Worm (Caenorhabditis elegans) whole organism, mixed stage, embryonic: ENCODE data around the gene srh-297.
"Not testable (repeated sequence)": the region's sequence is repeated elsewhere in the genome, so short reads cannot be mapped to it uniquely, and the experiment has no call there.

Experiments
- M03D4.4 ChIP-seq: sonication (generic microtip); optimal IDR thresholded peaks from 2 replicates; lab custom pipeline; 2017; ENCODE audit warnings: mild to moderate bottlenecking, missing genetic modification characterization, missing compliant biosample characterization
- ceh-39 ChIP-seq: fragments of 150-350 bp; optimal IDR thresholded peaks from 2 replicates; lab custom pipeline; 2014; ENCODE audit warnings: missing biosample characterization, missing genetic modification characterization
- ceh-43 ChIP-seq: fragments of 200-800 bp; sonication (Bioruptor generic); optimal IDR thresholded peaks from 2 replicates; lab custom pipeline; 2018; ENCODE audit warnings: mild to moderate bottlenecking, missing genetic modification characterization, moderate library complexity, missing compliant biosample characterization
- ceh-83 ChIP-seq: fragments of 200-800 bp; sonication (Bioruptor generic); optimal IDR thresholded peaks from 2 replicates; lab custom pipeline; 2018; ENCODE audit warnings: mild to moderate bottlenecking, missing genetic modification characterization, missing compliant biosample characterization
- ces-1 ChIP-seq: fragments of 150-350 bp; optimal IDR thresholded peaks from 2 replicates; lab custom pipeline; 2014; ENCODE audit warnings: missing biosample characterization, missing genetic modification reagents, missing genetic modification characterization
- cnd-1 ChIP-seq: fragments of 200-800 bp; sonication (Bioruptor generic); optimal IDR thresholded peaks from 2 replicates; lab custom pipeline; 2018; ENCODE audit warnings: mild to moderate bottlenecking, missing genetic modification characterization, missing compliant biosample characterization
- drap-1 ChIP-seq: fragments of 200-800 bp; sonication (Bioruptor generic); optimal IDR thresholded peaks from 3 replicates; lab custom pipeline; 2018; ENCODE audit warnings: mild to moderate bottlenecking, missing genetic modification characterization, missing compliant biosample characterization
- elt-1 ChIP-seq: sonication (generic microtip); optimal IDR thresholded peaks from 2 replicates; lab custom pipeline; 2017; ENCODE audit warnings: missing genetic modification characterization, mild to moderate bottlenecking, missing compliant biosample characterization, antibody characterized with exemption, moderate library complexity, borderline replicate concordance; ENCODE audit not compliant: insufficient read depth
- elt-3 ChIP-seq: fragments of 150-350 bp; optimal IDR thresholded peaks from 2 replicates; lab custom pipeline; 2014; ENCODE audit warnings: missing biosample characterization, missing genetic modification characterization
- flh-1 ChIP-seq: fragments of 200-800 bp; sonication (Bioruptor generic); optimal IDR thresholded peaks from 2 replicates; lab custom pipeline; 2018; ENCODE audit warnings: mild to moderate bottlenecking, missing genetic modification characterization, moderate library complexity, missing compliant biosample characterization
- ham-2 ChIP-seq: fragments of 200-800 bp; sonication (Bioruptor generic); optimal IDR thresholded peaks from 2 replicates; lab custom pipeline; 2018; ENCODE audit warnings: mild to moderate bottlenecking, missing genetic modification characterization, missing compliant biosample characterization
- hlh-1 ChIP-seq: fragments of 150-350 bp; optimal IDR thresholded peaks from 2 replicates; lab custom pipeline; 2014; ENCODE audit warnings: missing biosample characterization, missing genetic modification reagents, missing genetic modification characterization
- lin-32 ChIP-seq: fragments of 200-800 bp; sonication (Bioruptor generic); optimal IDR thresholded peaks from 2 replicates; lab custom pipeline; 2018; ENCODE audit warnings: mild to moderate bottlenecking, missing genetic modification characterization, missing compliant biosample characterization
- mab-5 ChIP-seq: fragments of 150-350 bp; optimal IDR thresholded peaks from 2 replicates; lab custom pipeline; 2014; ENCODE audit warnings: missing biosample characterization, missing genetic modification characterization
- mep-1 ChIP-seq: fragments of 150-350 bp; optimal IDR thresholded peaks from 2 replicates; lab custom pipeline; 2017; ENCODE audit warnings: missing biosample characterization, missing genetic modification reagents, missing genetic modification characterization, inconsistent platforms
- nhr-12 ChIP-seq: fragments of 150-350 bp; optimal IDR thresholded peaks from 2 replicates; lab custom pipeline; 2014; ENCODE audit warnings: missing biosample characterization, missing genetic modification characterization
- nhr-2 ChIP-seq: fragments of 150-350 bp; optimal IDR thresholded peaks from 2 replicates; lab custom pipeline; 2014; ENCODE audit warnings: missing biosample characterization, missing genetic modification characterization
- nhr-237 ChIP-seq: fragments of 150-350 bp; optimal IDR thresholded peaks from 2 replicates; lab custom pipeline; 2014; ENCODE audit warnings: missing biosample characterization, missing genetic modification characterization
- nhr-28 ChIP-seq: fragments of 150-350 bp; optimal IDR thresholded peaks from 2 replicates; lab custom pipeline; 2014; ENCODE audit warnings: missing biosample characterization, missing genetic modification characterization
- nhr-76 ChIP-seq: sonication (generic microtip); optimal IDR thresholded peaks from 2 replicates; lab custom pipeline; 2017; ENCODE audit warnings: missing biosample characterization, missing genetic modification characterization
- pha-4 ChIP-seq: fragments of 150-350 bp; optimal IDR thresholded peaks from 2 replicates; lab custom pipeline; 2018; ENCODE audit warnings: missing biosample characterization, missing genetic modification reagents, missing genetic modification characterization
- sem-2 ChIP-seq: fragments of 200-800 bp; sonication (Bioruptor generic); optimal IDR thresholded peaks from 2 replicates; lab custom pipeline; 2018; ENCODE audit warnings: mild to moderate bottlenecking, missing genetic modification characterization, missing compliant biosample characterization
- snpc-4 ChIP-seq: fragments of 150-350 bp; optimal IDR thresholded peaks from 2 replicates; lab custom pipeline; 2014; ENCODE audit warnings: missing biosample characterization, missing genetic modification characterization
- sptf-1 ChIP-seq: sonication (generic microtip); optimal IDR thresholded peaks from 2 replicates; lab custom pipeline; 2017; ENCODE audit warnings: mild to moderate bottlenecking, missing genetic modification characterization, moderate library complexity, missing compliant biosample characterization
- unc-120 ChIP-seq: sonication (generic microtip); optimal IDR thresholded peaks from 2 replicates; lab custom pipeline; 2017; ENCODE audit warnings: missing genetic modification characterization, missing compliant biosample characterization; ENCODE audit not compliant: poor library complexity, severe bottlenecking
- unc-62 ChIP-seq: fragments of 150-350 bp; optimal IDR thresholded peaks from 2 replicates; lab custom pipeline; 2014; ENCODE audit warnings: missing biosample characterization, missing genetic modification reagents, missing genetic modification characterization
- ztf-11 ChIP-seq: fragments of 150-350 bp; optimal IDR thresholded peaks from 2 replicates; lab custom pipeline; 2014; ENCODE audit warnings: missing biosample characterization, missing genetic modification characterization

srh-297 gene

DNA sequence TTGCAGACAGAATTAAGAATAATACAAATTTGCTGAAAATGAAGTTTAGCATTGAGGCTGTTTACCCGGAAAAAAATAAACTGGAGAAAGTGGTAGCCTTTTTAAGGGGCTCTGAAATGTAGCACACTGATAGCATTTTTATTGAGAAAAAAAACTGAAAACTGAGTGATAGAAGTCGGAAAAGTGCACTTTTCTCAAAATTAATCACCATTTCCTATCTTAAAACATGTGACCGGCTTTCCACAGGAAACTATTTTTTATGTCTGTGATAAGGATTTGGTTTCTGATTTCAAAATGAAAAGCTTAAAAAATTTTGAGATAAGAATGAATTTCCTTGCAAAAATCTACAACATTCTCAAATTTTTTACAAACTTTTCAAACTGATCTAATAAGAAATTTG lies 9.6 kb downstream of the srh-297 start, which contains the start of gene ZC239.22:
Gene ZC239.22 (minus strand): TSS at position 101 of the 400 bp plus-strand sequence.
- TF ChIP-seq ham-2 (GFP tag; lab: Kevin White, UChicago) (no peak), snpc-4 (no peak), nhr-28 (tag; lab: Kevin White, UChicago) (no peak), sptf-1 (tag; lab: Kevin White, UChicago) (no peak), hlh-1 (tag; lab: Kevin White, UChicago) (no peak), M03D4.4 (tag; lab: Kevin White, UChicago) (no peak), ces-1 (GFP tag; lab: Kevin White, UChicago) (no peak), nhr-2 (tag; lab: Kevin White, UChicago) (no peak), ceh-39 (tag; lab: Kevin White, UChicago) (no peak), cnd-1 (tag; lab: Kevin White, UChicago) (no peak), unc-62 (GFP tag; lab: Kevin White, UChicago) (no peak), pha-4 (tag; lab: Kevin White, UChicago) (no peak), nhr-12 (tag; lab: Kevin White, UChicago) (no peak), drap-1 (GFP tag; lab: Kevin White, UChicago) (no peak), nhr-76 (tag; lab: Kevin White, UChicago) (no peak), flh-1 (GFP tag; lab: Kevin White, UChicago) (no peak), lin-32 (GFP tag; lab: Kevin White, UChicago) (no peak)

DNA sequence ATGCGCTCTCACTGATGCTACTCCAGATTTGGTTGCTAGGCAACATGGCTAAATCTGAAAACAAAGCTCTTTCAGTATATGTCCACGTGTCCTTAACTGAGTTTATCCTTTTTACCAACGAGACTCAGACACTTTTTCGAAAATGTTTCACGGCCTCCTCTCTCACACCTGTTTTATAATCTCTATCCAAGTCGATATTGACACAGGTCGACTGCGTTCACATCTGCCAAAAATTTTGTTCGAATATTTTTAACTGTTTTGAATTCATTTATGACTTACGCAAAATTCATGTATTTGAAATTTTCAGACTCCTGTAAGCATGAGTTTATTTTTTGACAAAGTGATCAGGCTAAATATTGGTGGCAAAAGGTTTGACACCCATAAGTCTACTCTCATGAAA lies 14.6 kb downstream of the srh-297 start, which contains the start of gene ZC239.3:
Gene ZC239.3 (plus strand): TSS at position 301 of the 400 bp plus-strand sequence.
- TF ChIP-seq nhr-28 (tag; lab: Kevin White, UChicago); ham-2 (GFP tag; lab: Kevin White, UChicago); mep-1 (tag; lab: Kevin White, UChicago): not testable (repeated sequence)

DNA sequence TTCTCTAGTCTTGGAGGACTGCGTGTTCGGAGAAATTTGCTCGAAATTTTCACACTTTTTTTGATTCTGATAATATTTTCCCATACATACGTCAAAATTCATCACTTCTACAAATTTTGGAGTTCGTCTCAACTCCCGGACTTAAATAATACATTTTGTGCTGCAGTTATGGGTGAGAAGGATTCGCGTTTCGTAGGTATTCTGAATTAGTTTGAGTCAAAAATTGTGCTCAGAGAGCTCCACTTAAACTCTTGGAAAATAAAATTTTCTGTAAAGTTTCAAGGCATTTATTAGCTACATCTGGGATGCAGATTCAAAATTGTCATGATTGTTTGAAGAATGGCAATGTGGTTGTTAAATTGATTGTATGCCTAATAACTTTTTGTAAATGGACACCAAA lies 16.4 kb downstream of the srh-297 start, which contains the start of gene ZC239.4:
Gene ZC239.4 (plus strand): TSS at position 301 of the 400 bp plus-strand sequence.
- no peak for TF ChIP-seq unc-120 (tag; lab: Kevin White, UChicago)

DNA sequence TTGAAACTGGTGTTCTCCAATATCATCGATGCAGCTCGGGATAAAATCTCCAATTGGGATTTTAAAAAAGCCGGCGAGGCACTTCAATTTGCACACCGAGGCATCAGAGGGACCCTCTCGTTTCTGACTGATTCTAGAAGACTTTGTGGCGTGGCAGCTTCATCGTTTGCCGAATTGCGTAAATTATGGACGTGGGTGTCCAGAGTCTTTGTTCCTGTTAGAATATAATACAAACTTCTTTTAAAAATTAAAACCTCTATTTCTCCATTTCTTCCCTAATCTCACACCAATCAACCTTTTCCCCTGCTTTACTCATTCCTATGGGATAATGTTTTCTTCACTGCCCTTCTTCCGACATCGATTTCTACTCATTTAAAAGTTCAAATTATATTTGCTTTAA lies 20.0 kb downstream of the srh-297 start, which contains the start of gene ZC239.5:
Gene ZC239.5 (plus strand): TSS at position 301 of the 400 bp plus-strand sequence.
- TF ChIP-seq unc-62 (GFP tag; lab: Kevin White, UChicago) (no peak), elt-1 (tag; lab: Kevin White, UChicago) (no peak), ceh-39 (tag; lab: Kevin White, UChicago) (no peak), ces-1 (GFP tag; lab: Kevin White, UChicago) (no peak), ztf-11 (tag; lab: Kevin White, UChicago) (no peak), nhr-237 (tag; lab: Kevin White, UChicago) (no peak), cnd-1 (tag; lab: Kevin White, UChicago) (no peak), elt-3 (tag; lab: Kevin White, UChicago) (no peak), nhr-28 (tag; lab: Kevin White, UChicago) (no peak), sem-2 (GFP tag; lab: Kevin White, UChicago) (no peak), ceh-83 (GFP tag; lab: Kevin White, UChicago) (no peak), drap-1 (GFP tag; lab: Kevin White, UChicago) (no peak), flh-1 (GFP tag; lab: Kevin White, UChicago) (no peak), nhr-12 (tag; lab: Kevin White, UChicago) (no peak), snpc-4 (no peak), ceh-43 (no peak), unc-120 (tag; lab: Kevin White, UChicago) (no peak), ham-2 (GFP tag; lab: Kevin White, UChicago) (no peak)

DNA sequence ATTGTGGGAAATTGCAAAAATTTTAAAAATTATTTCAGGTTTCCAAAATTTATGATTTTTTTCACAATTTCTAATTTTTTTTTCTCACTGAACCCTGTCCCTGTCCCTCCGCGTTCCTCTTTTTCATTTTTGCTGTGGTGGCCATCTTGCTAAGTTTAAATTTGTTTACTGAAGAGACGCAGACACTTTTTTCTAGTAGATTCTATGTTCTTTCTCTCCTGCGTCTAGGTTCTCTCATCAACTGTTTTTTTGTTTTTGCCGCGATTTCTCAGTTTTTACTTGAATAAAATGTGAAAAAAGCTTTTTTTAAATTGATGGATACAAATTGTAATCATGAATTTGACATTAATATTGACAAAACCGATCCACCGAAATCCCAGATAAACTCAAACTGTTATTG lies 21.1 kb downstream of the srh-297 start, which contains the start of gene ZC239.6:
Gene ZC239.6 (plus strand): TSS at position 381 of the 400 bp plus-strand sequence.
- no peak for TF ChIP-seq sptf-1 (tag; lab: Kevin White, UChicago)

DNA sequence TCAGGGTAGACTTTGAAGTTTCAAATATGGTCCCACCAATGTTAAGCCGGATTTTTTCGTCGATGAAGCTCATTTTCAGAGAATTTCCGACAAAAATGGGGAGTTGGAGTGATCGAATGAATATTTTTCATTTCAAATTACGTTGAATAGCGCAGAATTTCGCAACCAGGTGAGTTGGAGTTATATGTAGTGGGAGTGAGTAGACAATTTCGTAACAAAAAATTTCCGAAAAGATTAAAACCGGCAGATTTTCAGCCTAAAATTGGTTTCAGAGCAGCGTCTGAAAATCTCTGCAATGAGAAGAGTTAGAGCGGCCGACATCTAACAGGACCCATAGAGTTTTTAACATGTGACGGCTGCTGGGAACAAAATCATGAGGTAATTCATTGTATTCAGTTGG lies 21.6 kb downstream of the srh-297 start, which contains the start of gene sdz-35:
Gene sdz-35 (minus strand): TSS at position 101 of the 400 bp plus-strand sequence.
- TF ChIP-seq mab-5 = no peak
